Fruit fly (Drosophila melanogaster) whole organism, prepupa: ENCODE data around the gene tkv.

Experiments used
- Blimp-1 ChIP-seq: fragments of 200-800 bp; sonication (Bioruptor generic); optimal IDR thresholded peaks from 3 replicates; lab custom pipeline; 2017; ENCODE audit warnings: missing biosample characterization, missing genetic modification characterization, mild to moderate bottlenecking, moderate library complexity, missing genetic modification reagents
- CG10631 ChIP-seq: fragments of 200-800 bp; sonication (Bioruptor generic); optimal IDR thresholded peaks from 2 replicates; lab custom pipeline; 2016; ENCODE audit warnings: missing biosample characterization, missing genetic modification characterization
- CG10669 ChIP-seq: fragments of 200-800 bp; sonication (Bioruptor generic); optimal IDR thresholded peaks from 3 replicates; lab custom pipeline; 2018; ENCODE audit warnings: missing biosample characterization, mild to moderate bottlenecking, missing genetic modification characterization, moderate library complexity
- CG11294 ChIP-seq: fragments of 200-800 bp; sonication (Bioruptor generic); IDR thresholded peaks from 2 replicates; pipeline ENCODE4 v1.3.6; 2022; ENCODE audit warnings: missing biosample characterization, missing genetic modification characterization
- CG11762 ChIP-seq: fragments of 200-800 bp; sonication (Bioruptor generic); optimal IDR thresholded peaks from 3 replicates; lab custom pipeline; 2016; ENCODE audit warnings: missing biosample characterization, missing genetic modification characterization; ENCODE audit not compliant: insufficient read depth
- CG11902 ChIP-seq: fragments of 200-800 bp; sonication (Bioruptor generic); optimal IDR thresholded peaks from 3 replicates; lab custom pipeline; 2016; ENCODE audit warnings: missing biosample characterization, missing genetic modification characterization
- CG15336 ChIP-seq: fragments of 200-800 bp; sonication (Bioruptor generic); IDR thresholded peaks from 2 replicates; pipeline ENCODE4 v1.3.6; 2022; ENCODE audit warnings: missing biosample characterization, missing genetic modification characterization
- CG1621 ChIP-seq: fragments of 200-800 bp; sonication (Bioruptor generic); optimal IDR thresholded peaks from 3 replicates; lab custom pipeline; 2018; ENCODE audit warnings: missing biosample characterization, mild to moderate bottlenecking, missing genetic modification characterization
- CG31627 ChIP-seq: fragments of 200-800 bp; sonication (Bioruptor generic); optimal IDR thresholded peaks from 3 replicates; lab custom pipeline; 2016; ENCODE audit warnings: missing biosample characterization, missing genetic modification characterization
- CG32006 ChIP-seq: fragments of 200-800 bp; sonication (Bioruptor generic); optimal IDR thresholded peaks from 3 replicates; lab custom pipeline; 2017; ENCODE audit warnings: missing biosample characterization, mild to moderate bottlenecking, missing genetic modification characterization
- CG34406 ChIP-seq: fragments of 200-800 bp; sonication (Bioruptor generic); optimal IDR thresholded peaks from 3 replicates; lab custom pipeline; 2016; ENCODE audit warnings: missing biosample characterization, missing genetic modification characterization
- CG3919 ChIP-seq: fragments of 200-800 bp; sonication (Bioruptor generic); optimal IDR thresholded peaks from 3 replicates; lab custom pipeline; 2016; ENCODE audit warnings: missing biosample characterization, missing genetic modification characterization
- CG6163 ChIP-seq: fragments of 200-800 bp; sonication (Bioruptor generic); IDR thresholded peaks from 3 replicates; pipeline ENCODE4 v1.3.6; 2022; ENCODE audit warnings: missing biosample characterization, missing genetic modification characterization
- CG6276 ChIP-seq: fragments of 200-800 bp; sonication (Bioruptor generic); optimal IDR thresholded peaks from 2 replicates; lab custom pipeline; 2017; ENCODE audit warnings: missing biosample characterization, mild to moderate bottlenecking, missing genetic modification characterization
- CG6792 ChIP-seq: fragments of 200-800 bp; sonication (Bioruptor generic); optimal IDR thresholded peaks from 3 replicates; lab custom pipeline; 2016; ENCODE audit warnings: missing biosample characterization, missing genetic modification characterization
- CG6808 ChIP-seq: fragments of 200-800 bp; sonication (Bioruptor generic); optimal IDR thresholded peaks from 3 replicates; lab custom pipeline; 2017; ENCODE audit warnings: missing biosample characterization, missing genetic modification characterization, mild to moderate bottlenecking, moderate library complexity, missing genetic modification reagents
- CG6854 ChIP-seq: fragments of 200-800 bp; sonication (Bioruptor generic); optimal IDR thresholded peaks from 2 replicates; lab custom pipeline; 2017; ENCODE audit warnings: missing biosample characterization, mild to moderate bottlenecking, missing genetic modification characterization
- CG7368 ChIP-seq: fragments of 200-800 bp; sonication (Bioruptor generic); optimal IDR thresholded peaks from 3 replicates; lab custom pipeline; 2016; ENCODE audit warnings: missing biosample characterization, missing genetic modification characterization
- CG8119 ChIP-seq: fragments of 200-800 bp; sonication (Bioruptor generic); IDR thresholded peaks from 3 replicates; pipeline ENCODE4 v1.3.6; 2022; ENCODE audit warnings: missing biosample characterization, missing genetic modification characterization
- CG9139 ChIP-seq: fragments of 200-800 bp; sonication (Bioruptor generic); optimal IDR thresholded peaks from 3 replicates; lab custom pipeline; 2017; ENCODE audit warnings: missing biosample characterization, mild to moderate bottlenecking, missing genetic modification characterization
- Eip75B ChIP-seq: fragments of 200-800 bp; sonication (Bioruptor generic); optimal IDR thresholded peaks from 3 replicates; lab custom pipeline; 2016; ENCODE audit warnings: missing biosample characterization, missing genetic modification characterization
- Eip93F ChIP-seq: fragments of 200-800 bp; sonication (Bioruptor generic); optimal IDR thresholded peaks from 2 replicates; lab custom pipeline; 2016; ENCODE audit warnings: missing biosample characterization, mild to moderate bottlenecking, missing genetic modification characterization
- Ets21C ChIP-seq: fragments of 200-800 bp; sonication (Bioruptor generic); optimal IDR thresholded peaks from 3 replicates; lab custom pipeline; 2016; ENCODE audit warnings: missing biosample characterization, missing genetic modification characterization
- Ets96B ChIP-seq: fragments of 200-800 bp; optimal IDR thresholded peaks from 2 replicates; lab custom pipeline; 2019; ENCODE audit warnings: missing biosample characterization, mild to moderate bottlenecking, missing genetic modification characterization, moderate library complexity
- Gug ChIP-seq: fragments of 200-800 bp; sonication (Bioruptor generic); IDR thresholded peaks from 2 replicates; pipeline ENCODE4 v1.3.6; 2022; ENCODE audit warnings: missing biosample characterization, missing genetic modification characterization
- Hr38 ChIP-seq: sonication (Bioruptor generic); optimal IDR thresholded peaks from 2 replicates; lab custom pipeline; 2016; ENCODE audit warnings: missing biosample characterization, missing genetic modification characterization
- Hr39 ChIP-seq: fragments of 200-800 bp; sonication (Bioruptor generic); optimal IDR thresholded peaks from 2 replicates; lab custom pipeline; 2016; ENCODE audit warnings: missing biosample characterization, missing genetic modification characterization
- Hr4 ChIP-seq: fragments of 200-800 bp; sonication (Bioruptor generic); optimal IDR thresholded peaks from 3 replicates; lab custom pipeline; 2016; ENCODE audit warnings: missing biosample characterization, missing genetic modification characterization
- OdsH ChIP-seq: fragments of 200-800 bp; sonication (Bioruptor generic); optimal IDR thresholded peaks from 3 replicates; lab custom pipeline; 2016; ENCODE audit warnings: missing biosample characterization, missing genetic modification characterization
- Sox102F ChIP-seq: fragments of 200-800 bp; sonication (Bioruptor generic); optimal IDR thresholded peaks from 2 replicates; lab custom pipeline; 2016; ENCODE audit warnings: missing biosample characterization, mild to moderate bottlenecking, missing genetic modification characterization
- Sox14 ChIP-seq: fragments of 200-800 bp; sonication (Bioruptor generic); optimal IDR thresholded peaks from 3 replicates; lab custom pipeline; 2016; ENCODE audit warnings: missing biosample characterization, missing genetic modification characterization
- Sox15 ChIP-seq: fragments of 200-800 bp; sonication (Bioruptor generic); optimal IDR thresholded peaks from 3 replicates; lab custom pipeline; 2016; ENCODE audit warnings: missing biosample characterization, missing genetic modification characterization
- achi ChIP-seq: fragments of 200-800 bp; sonication (Bioruptor generic); optimal IDR thresholded peaks from 3 replicates; lab custom pipeline; 2016; ENCODE audit warnings: missing biosample characterization, missing genetic modification characterization
- dac ChIP-seq: fragments of 200-800 bp; sonication (Bioruptor generic); optimal IDR thresholded peaks from 2 replicates; lab custom pipeline; 2017; ENCODE audit warnings: missing biosample characterization, mild to moderate bottlenecking, missing genetic modification characterization
- dsx ChIP-seq: fragments of 200-800 bp; optimal IDR thresholded peaks from 3 replicates; lab custom pipeline; 2019; ENCODE audit warnings: missing biosample characterization, mild to moderate bottlenecking, missing genetic modification characterization, moderate library complexity; ENCODE audit not compliant: poor library complexity, severe bottlenecking
- eg ChIP-seq: fragments of 200-800 bp; sonication (Bioruptor generic); IDR thresholded peaks from 3 replicates; pipeline ENCODE4 v1.3.6; 2022; ENCODE audit warnings: missing biosample characterization, missing genetic modification characterization
- esn ChIP-seq: fragments of 200-800 bp; sonication (Bioruptor generic); optimal IDR thresholded peaks from 2 replicates; lab custom pipeline; 2016; ENCODE audit warnings: missing biosample characterization, mild to moderate bottlenecking, missing genetic modification characterization, moderate library complexity
- fd59A ChIP-seq: fragments of 200-800 bp; sonication (Bioruptor generic); optimal IDR thresholded peaks from 2 replicates; lab custom pipeline; 2017; ENCODE audit warnings: missing biosample characterization, mild to moderate bottlenecking, missing genetic modification characterization, missing genetic modification reagents
- fd85E ChIP-seq: fragments of 200-800 bp; sonication (Bioruptor generic); optimal IDR thresholded peaks from 3 replicates; lab custom pipeline; 2016; ENCODE audit warnings: missing biosample characterization, missing genetic modification characterization
- lz ChIP-seq: fragments of 200-800 bp; sonication (Bioruptor generic); optimal IDR thresholded peaks from 3 replicates; lab custom pipeline; 2016; ENCODE audit warnings: missing biosample characterization, missing genetic modification characterization
- net ChIP-seq: fragments of 200-800 bp; sonication (Bioruptor generic); optimal IDR thresholded peaks from 3 replicates; lab custom pipeline; 2016; ENCODE audit warnings: missing biosample characterization, missing genetic modification characterization
- pdm3 ChIP-seq: fragments of 200-800 bp; sonication (Bioruptor generic); optimal IDR thresholded peaks from 3 replicates; lab custom pipeline; 2016; ENCODE audit warnings: missing biosample characterization, missing genetic modification characterization
- spab ChIP-seq: fragments of 200-800 bp; sonication (Bioruptor generic); optimal IDR thresholded peaks from 2 replicates; lab custom pipeline; 2017; ENCODE audit warnings: missing biosample characterization, mild to moderate bottlenecking, missing genetic modification characterization, missing genetic modification reagents
- ss ChIP-seq, 2 experiments: fragments of 200-800 bp; sonication (Bioruptor generic); optimal IDR thresholded peaks; 2 replicates in 1 of 2; 3 replicates in 1 of 2; lab custom pipeline; 2017 to 2018; ENCODE audit warnings: mild to moderate bottlenecking in 2 of 2, missing biosample characterization in 2 of 2, missing genetic modification characterization in 2 of 2, moderate library complexity in 1 of 2
- svp ChIP-seq: fragments of 200-800 bp; sonication (Bioruptor generic); peaks from one replicate; lab custom pipeline; 2016; ENCODE audit warnings: missing biosample characterization, missing genetic modification characterization
- topi ChIP-seq: fragments of 200-800 bp; sonication (Bioruptor generic); optimal IDR thresholded peaks from 3 replicates; lab custom pipeline; 2016; ENCODE audit warnings: missing biosample characterization, missing genetic modification characterization
- vri ChIP-seq: fragments of 200-800 bp; sonication (Bioruptor generic); optimal IDR thresholded peaks from 3 replicates; lab custom pipeline; 2016; ENCODE audit warnings: missing biosample characterization, mild to moderate bottlenecking, missing genetic modification characterization

tkv gene

dm6 chr2L:5237175-5237753 is 33.9 kb downstream of the tkv start (continued):
- peak; percentile 36 for TF ChIP-seq fd85E (GFP tag; lab: Kevin White, UChicago)
- no peak for TF ChIP-seq Sox14 (GFP tag; lab: Kevin White, UChicago)
- TF ChIP-seq spab (GFP tag; lab: Kevin White, UChicago), result no peak
- TF ChIP-seq CG11762 (GFP tag; lab: Kevin White, UChicago), result no peak
- no peak for TF ChIP-seq CG10631 (GFP tag; lab: Kevin White, UChicago)
- peak; percentile 77 for TF ChIP-seq Sox102F
- peak; percentile 6 for TF ChIP-seq net (GFP tag; lab: Kevin White, UChicago)
- no peak for TF ChIP-seq CG31627 (GFP tag; lab: Kevin White, UChicago)
- TF ChIP-seq eg (GFP tag; lab: Robert Waterston, UW), result peak; percentile 72; the same call in 2 of the 3 replicates
- peak; percentile 30; the same call in 1 of the 3 replicates for TF ChIP-seq CG6163 (GFP tag; lab: Robert Waterston, UW)
- TF ChIP-seq CG6792 (GFP tag; lab: Kevin White, UChicago), result peak; percentile 1
- no peak for TF ChIP-seq Eip93F (GFP tag; lab: Kevin White, UChicago)
- no peak for TF ChIP-seq achi
- peak; percentile 52 for TF ChIP-seq svp (GFP tag; lab: Kevin White, UChicago)
- TF ChIP-seq CG3919 (GFP tag; lab: Kevin White, UChicago), result peak; percentile 34
- TF ChIP-seq, all 60 proteins: peak for 29

dm6 chr2L:5236346-5236809 is 34.8 kb downstream of the tkv start:
- TF ChIP-seq dac (GFP tag; lab: Kevin White, UChicago), result no peak
- peak; percentile 2 for TF ChIP-seq CG10669
- TF ChIP-seq Gug (GFP tag; lab: Robert Waterston, UW), result no peak
- TF ChIP-seq CG9139 (GFP tag; lab: Kevin White, UChicago), result peak; percentile 46
- TF ChIP-seq fd59A (GFP tag; lab: Kevin White, UChicago), result no peak
- TF ChIP-seq vri (GFP tag; lab: Kevin White, UChicago), result no peak
- TF ChIP-seq CG6808 (GFP tag; lab: Kevin White, UChicago), result peak; percentile 18
- no peak for TF ChIP-seq CG15336 (GFP tag; lab: Robert Waterston, UW)
- no peak for TF ChIP-seq CG31627 (GFP tag; lab: Kevin White, UChicago)
- TF ChIP-seq OdsH (GFP tag; lab: Kevin White, UChicago), result no peak
- TF ChIP-seq eg (GFP tag; lab: Robert Waterston, UW), result no peak
- TF ChIP-seq Hr39 (GFP tag; lab: Kevin White, UChicago), result no peak
- no peak for TF ChIP-seq Eip75B
- TF ChIP-seq CG6163 (GFP tag; lab: Robert Waterston, UW), result peak; percentile 46; the same call in 1 of the 3 replicates
- no peak for TF ChIP-seq Ets96B
- TF ChIP-seq CG10631 (GFP tag; lab: Kevin White, UChicago), result no peak
- no peak for TF ChIP-seq CG6276 (GFP tag; lab: Kevin White, UChicago)
- TF ChIP-seq CG11762 (GFP tag; lab: Kevin White, UChicago), result no peak
- no peak for TF ChIP-seq topi (GFP tag; lab: Kevin White, UChicago)
- TF ChIP-seq CG32006 (GFP tag; lab: Kevin White, UChicago), result peak; percentile 3
- no peak for TF ChIP-seq Sox15 (GFP tag; lab: Kevin White, UChicago)
- TF ChIP-seq Hr4 (GFP tag; lab: Kevin White, UChicago), result no peak
- TF ChIP-seq CG6854 (GFP tag; lab: Kevin White, UChicago), result no peak
- TF ChIP-seq achi, result no peak
- TF ChIP-seq Ets21C (GFP tag; lab: Kevin White, UChicago), result no peak
- TF ChIP-seq Hr38, result no peak
- TF ChIP-seq CG3919 (GFP tag; lab: Kevin White, UChicago), result no peak
- no peak for TF ChIP-seq CG11294
- no peak for TF ChIP-seq Sox14 (GFP tag; lab: Kevin White, UChicago)
- TF ChIP-seq lz (GFP tag; lab: Kevin White, UChicago), result no peak
- TF ChIP-seq CG34406, result no peak
- TF ChIP-seq esn (GFP tag; lab: Kevin White, UChicago), result no peak
- peak; percentile 65 for TF ChIP-seq ss (GFP tag; optimal IDR thresholded peaks at IDR 0.05; lab: Kevin White, UChicago)
- TF ChIP-seq CG7368, result no peak
- no peak for TF ChIP-seq CG11902 (GFP tag; lab: Kevin White, UChicago)
- TF ChIP-seq CG6792 (GFP tag; lab: Kevin White, UChicago), result no peak
- TF ChIP-seq CG1621, result peak; percentile 66
- peak; percentile 95 for TF ChIP-seq dsx (GFP tag; lab: Kevin White, UChicago)
- peak; percentile 4 for TF ChIP-seq net (GFP tag; lab: Kevin White, UChicago)
- no peak for TF ChIP-seq pdm3 (GFP tag; lab: Kevin White, UChicago)
- TF ChIP-seq Blimp-1 (GFP tag; lab: Kevin White, UChicago), result no peak
- peak; percentile 32; the same call in 1 of the 3 replicates for TF ChIP-seq CG8119 (GFP tag; lab: Robert Waterston, UW)
